Worm (Caenorhabditis elegans): ENCODE measurements around the gene col-122.
"Not testable (repeated sequence)": the region's sequence is repeated elsewhere in the genome, so short reads cannot be mapped to it uniquely, and the experiment has no call there.

Gene col-122

DNA sequence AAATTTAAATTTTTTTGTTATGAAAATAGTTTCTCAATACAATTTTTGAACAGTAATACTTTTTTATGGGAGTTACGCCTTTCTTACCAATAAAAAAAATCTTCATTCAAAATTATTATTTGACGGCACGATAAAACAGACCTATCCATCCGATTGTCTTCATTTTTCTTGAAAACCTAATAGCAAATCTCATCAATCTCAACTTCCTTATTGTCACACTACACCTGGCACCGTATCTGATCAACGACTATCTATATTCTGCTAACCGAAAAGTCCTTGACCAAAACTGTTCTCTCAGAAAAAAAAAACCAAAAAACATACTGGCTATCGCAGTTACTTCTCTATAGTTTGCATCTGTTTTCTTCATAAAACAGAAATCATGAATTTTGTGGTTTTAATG is 27.1 kb upstream of the col-122 start:
- TF ChIP-seq him-1 (tag; optimal IDR thresholded peaks at IDR 0.05) = no peak
- TF ChIP-seq dao-5 (tag; optimal IDR thresholded peaks at IDR 0.05) = no peak
- TF ChIP-seq W03F9.2 (tag; optimal IDR thresholded peaks at IDR 0.05) = no peak

DNA sequence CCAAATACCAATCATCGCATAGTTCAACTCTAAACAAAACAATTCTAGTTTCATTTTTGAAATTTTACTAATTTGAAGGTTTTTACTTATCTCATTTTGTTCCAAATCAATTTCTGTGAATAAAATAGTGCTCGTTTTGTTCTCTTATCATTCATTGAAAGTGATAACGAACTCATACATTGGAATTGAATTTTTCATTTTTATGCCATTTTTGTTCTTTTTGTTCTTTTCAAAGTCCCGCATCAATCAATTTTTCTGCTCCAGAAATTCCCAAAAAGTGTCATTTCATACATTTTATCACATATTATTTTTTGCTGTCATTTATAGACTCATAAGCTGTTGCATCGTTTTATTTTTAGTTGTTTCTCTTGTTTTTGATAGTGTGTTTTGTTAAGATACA is 25.7 kb upstream of the col-122 start:
- peak; percentile 13 for TF ChIP-seq W03F9.2 (tag; optimal IDR thresholded peaks at IDR 0.05)
- no peak for TF ChIP-seq him-1 (tag; optimal IDR thresholded peaks at IDR 0.05)

DNA sequence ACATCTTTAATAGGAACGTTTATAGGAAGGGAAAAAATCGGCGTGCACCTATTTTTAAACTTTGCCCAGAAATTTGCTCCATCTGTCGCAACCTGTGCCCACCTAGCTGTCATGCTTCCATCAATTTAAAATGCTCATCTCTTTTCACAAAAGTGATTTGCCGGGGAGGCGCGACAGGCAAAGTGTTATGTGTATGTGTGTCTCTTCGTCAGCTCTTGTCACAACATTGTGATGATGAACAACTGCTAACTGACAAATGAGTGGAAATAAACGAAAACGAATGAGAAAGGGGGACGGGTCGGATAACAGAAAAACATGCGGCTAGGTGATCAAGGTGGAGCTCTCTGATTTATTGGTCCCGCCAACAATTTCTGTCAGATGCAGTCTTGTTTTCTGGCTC is 25.0 kb upstream of the col-122 start:
- TF ChIP-seq W03F9.2 (tag; optimal IDR thresholded peaks at IDR 0.05) (no peak), dao-5 (tag; optimal IDR thresholded peaks at IDR 0.05) (no peak), him-1 (tag; optimal IDR thresholded peaks at IDR 0.05) (no peak)

DNA sequence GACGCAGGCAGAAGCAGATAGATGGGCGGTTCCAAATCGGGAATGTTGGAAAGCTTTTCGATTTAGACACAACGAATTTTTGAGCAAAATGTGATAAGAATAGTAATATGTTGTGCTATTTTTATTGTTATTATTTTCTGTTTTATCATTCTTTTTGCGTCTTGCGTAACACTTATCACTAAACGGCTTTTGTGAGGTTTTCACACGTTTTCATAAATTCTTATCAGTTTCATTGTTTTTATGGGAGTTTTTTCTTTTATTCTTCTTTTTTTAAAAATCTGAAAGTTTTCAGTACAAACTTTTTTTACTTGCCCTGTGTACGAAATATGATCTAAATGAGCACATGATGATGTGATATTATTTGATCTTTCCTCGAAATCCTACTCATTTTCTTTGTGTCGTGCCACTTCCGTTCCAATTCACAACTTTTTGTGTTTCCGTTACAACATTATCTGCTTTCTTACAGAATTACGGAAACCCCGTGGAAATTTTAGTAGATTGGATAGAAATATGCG is 22.8 kb upstream of the col-122 start, which contains the start of gene fbl-1:
TSS of gene fbl-1 (plus strand) at position 465 of the 515 bp plus-strand sequence.
- no peak for TF ChIP-seq dao-5 (tag; optimal IDR thresholded peaks at IDR 0.05)
- TF ChIP-seq W03F9.2 (tag; optimal IDR thresholded peaks at IDR 0.05) = no peak
- TF ChIP-seq him-1 (tag; optimal IDR thresholded peaks at IDR 0.05) = no peak

DNA sequence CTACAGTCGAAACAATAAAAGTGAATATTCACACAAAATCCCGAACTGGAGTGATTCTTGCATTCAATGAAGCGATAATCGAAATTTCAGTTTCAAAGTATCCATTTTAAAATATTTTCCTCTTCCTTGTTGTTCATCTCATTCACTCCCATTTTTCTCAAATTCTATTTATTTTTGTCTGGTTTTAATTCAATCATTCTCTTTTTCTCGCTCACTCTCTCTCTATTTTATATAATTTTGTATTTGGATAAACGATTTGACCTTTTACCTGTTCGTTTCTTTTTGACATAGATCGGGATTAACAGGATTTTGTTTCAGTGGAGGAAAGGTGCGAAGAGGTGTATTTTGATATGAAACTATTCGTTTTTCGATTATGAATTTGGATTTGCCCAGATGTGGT is 17.2 kb upstream of the col-122 start, which contains the start of gene T05A1.5:
TSS of gene T05A1.5 (plus strand) at position 301 of the 400 bp plus-strand sequence.
- TF ChIP-seq W03F9.2 (tag; optimal IDR thresholded peaks at IDR 0.05) = no peak
- TF ChIP-seq him-1 (tag; optimal IDR thresholded peaks at IDR 0.05) = no peak
- no peak for TF ChIP-seq dao-5 (tag; optimal IDR thresholded peaks at IDR 0.05)

DNA sequence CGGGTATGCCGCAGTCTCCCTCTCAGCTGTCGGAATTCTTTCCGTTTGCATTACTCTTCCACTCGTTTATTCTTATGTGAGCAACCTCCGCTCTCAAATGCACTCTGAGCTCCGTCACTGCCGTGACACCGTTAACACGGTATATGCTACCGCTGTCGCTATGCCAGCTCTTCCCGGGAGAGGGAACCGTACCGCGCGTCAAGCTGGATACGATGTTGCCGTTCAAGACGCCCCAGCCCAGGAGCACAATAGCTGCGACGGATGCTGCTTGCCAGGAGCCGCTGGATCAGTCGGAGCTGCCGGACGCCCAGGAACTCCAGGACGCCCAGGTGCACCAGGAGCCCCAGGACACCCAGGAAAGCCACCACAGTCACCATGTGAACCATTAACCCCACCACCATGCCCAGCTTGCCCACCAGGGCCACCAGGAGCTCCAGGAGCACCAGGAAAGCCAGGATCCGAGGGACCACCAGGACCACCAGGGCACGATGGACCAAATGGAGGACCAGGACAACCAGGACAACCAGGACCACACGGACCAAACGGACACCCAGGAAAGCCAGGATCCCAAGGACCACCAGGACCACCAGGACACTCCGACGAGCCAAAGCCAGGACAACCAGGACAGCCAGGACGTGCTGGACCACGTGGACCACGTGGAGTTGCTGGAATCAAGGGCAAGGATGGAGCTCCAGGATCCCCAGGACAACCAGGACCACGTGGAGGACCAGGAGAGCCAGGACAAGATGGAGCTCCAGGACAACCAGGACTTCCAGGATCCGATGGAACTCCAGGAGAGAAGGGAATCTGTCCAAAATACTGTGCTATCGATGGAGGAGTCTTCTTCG is 574 bp downstream of the col-122 start:
- no peak for TF ChIP-seq him-1 (tag; optimal IDR thresholded peaks at IDR 0.05)
- no peak for TF ChIP-seq W03F9.2 (tag; optimal IDR thresholded peaks at IDR 0.05)
- TF ChIP-seq dao-5 (tag; optimal IDR thresholded peaks at IDR 0.05) = no peak

DNA sequence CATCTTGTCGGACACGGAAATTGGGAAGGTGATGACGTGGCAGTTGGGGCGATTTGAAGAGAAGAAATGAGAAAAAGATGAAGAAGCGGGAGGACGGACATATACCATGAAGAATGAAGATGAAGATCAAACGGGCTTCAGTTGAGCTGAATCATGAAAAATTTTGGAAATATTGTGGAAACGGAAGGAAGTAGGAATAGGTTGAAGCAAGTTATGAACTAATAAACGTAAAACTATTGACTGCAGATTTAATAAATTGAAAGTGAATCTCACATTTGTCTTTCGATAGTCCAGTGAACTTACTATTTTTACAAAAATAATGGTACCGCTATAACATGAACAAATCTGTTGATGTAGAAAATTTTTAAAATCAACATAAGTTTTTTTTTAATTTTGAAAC is 3.3 kb downstream of the col-122 start, which contains the start of gene lron-14:
TSS of gene lron-14 (minus strand) at position 101 of the 400 bp plus-strand sequence.
- TF ChIP-seq W03F9.2 (tag; optimal IDR thresholded peaks at IDR 0.05) (no peak), him-1 (tag; optimal IDR thresholded peaks at IDR 0.05) (no peak), dao-5 (tag; optimal IDR thresholded peaks at IDR 0.05) (no peak)

DNA sequence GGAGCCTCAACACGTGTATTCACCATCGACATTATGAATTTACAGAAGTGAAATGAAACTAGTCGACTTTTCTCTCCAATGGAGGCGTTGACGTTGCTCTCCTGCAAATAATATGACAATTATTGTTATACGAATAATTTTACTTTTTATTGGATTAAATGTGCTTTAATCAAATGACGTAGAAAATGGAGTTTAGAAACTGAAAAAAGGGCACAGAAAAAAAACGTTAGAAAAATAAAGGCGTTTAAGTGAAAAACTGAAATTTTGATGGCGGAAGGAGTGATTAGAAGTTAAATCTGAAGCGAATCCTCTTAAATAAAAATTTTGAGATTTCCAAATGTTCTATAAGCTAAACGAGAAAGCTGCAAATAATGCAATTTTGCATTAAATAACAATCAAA is 16.8 kb downstream of the col-122 start, which contains the start of gene npr-2:
TSS of gene npr-2 (minus strand) at position 101 of the 400 bp plus-strand sequence.
- no peak for TF ChIP-seq him-1 (tag; optimal IDR thresholded peaks at IDR 0.05)
- TF ChIP-seq W03F9.2 (tag; optimal IDR thresholded peaks at IDR 0.05) = no peak

DNA sequence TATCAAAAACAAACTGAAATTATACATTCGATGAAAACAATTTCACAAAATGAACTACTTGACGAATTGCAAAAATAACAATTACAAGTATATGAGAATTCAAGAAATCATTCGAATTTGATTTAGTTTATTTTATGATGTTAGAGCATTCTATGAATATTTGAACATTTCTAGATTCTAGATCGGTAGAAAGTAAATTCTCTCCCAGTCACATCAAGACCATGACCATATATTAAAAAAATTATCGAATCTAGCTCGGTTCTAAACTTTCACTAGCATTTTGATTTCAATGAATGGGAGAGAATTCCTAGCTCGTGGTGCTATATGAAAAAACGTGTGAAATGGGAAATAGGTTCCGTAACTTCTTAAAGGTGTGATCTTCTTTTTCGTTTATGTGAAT is 21.2 kb downstream of the col-122 start:
- no peak for TF ChIP-seq dao-5 (tag; optimal IDR thresholded peaks at IDR 0.05)
- no peak for TF ChIP-seq him-1 (tag; optimal IDR thresholded peaks at IDR 0.05)
- no peak for TF ChIP-seq W03F9.2 (tag; optimal IDR thresholded peaks at IDR 0.05)

DNA sequence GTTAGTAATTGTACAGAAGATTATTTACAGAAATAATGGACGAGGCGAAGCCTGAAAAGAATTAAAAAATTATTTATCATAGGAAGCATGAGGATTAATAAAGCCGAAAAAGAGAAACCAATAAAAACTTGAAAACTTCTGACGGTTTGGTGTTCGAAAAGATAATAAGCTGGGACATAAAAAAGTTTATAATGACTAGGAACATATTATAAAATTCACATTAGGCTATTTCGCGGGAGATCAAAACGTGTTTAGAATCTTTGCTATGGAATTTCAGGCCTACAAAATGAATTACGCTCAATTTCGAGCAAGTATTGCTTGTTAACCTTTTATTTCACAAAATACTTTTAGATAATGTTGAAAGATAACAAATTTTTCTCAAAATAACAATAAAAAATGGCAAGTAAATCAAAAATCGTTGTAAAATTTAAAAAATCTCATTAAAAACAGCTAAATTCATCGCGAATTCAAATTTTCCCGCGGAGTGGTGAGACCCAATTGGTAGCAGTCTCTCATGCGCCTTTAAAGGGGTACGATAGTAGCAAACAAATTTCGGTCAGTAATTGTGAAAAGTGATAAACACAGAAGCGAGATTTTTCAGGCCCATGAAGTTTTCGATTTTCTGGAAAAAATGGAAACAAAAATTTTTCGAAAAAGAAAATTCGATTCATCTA is 25.7 kb downstream of the col-122 start, which contains the start of gene trcs-1:
TSS of gene trcs-1 (minus strand) at position 51 of the 674 bp plus-strand sequence.
- TF ChIP-seq him-1 (tag; optimal IDR thresholded peaks at IDR 0.05) = no peak
- peak; percentile 26 for TF ChIP-seq W03F9.2 (tag; optimal IDR thresholded peaks at IDR 0.05)

DNA sequence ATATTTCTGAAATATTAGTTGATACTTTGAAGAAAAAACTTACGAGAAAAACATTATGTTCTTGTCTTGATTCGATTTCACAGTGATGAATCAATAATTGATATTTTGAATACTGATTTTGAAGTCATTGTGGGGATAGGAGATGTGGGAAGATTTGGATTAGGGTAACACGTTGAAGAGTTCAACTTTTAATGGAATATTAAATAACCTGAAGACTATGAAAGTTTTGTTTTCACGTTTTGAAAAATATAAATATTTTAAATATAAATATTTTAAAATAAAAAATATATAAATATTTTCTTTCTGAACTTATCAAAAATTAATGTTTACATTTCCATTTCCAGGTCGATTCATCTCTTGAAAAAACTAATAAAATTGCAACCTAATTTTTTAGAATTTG is 29.2 kb downstream of the col-122 start, which contains the start of gene pei-1:
TSS of gene pei-1 (minus strand) at position 101 of the 400 bp plus-strand sequence.
- TF ChIP-seq W03F9.2 (tag; optimal IDR thresholded peaks at IDR 0.05) (no peak), dao-5 (tag; optimal IDR thresholded peaks at IDR 0.05) (no peak), him-1 (tag; optimal IDR thresholded peaks at IDR 0.05) (no peak)

DNA sequence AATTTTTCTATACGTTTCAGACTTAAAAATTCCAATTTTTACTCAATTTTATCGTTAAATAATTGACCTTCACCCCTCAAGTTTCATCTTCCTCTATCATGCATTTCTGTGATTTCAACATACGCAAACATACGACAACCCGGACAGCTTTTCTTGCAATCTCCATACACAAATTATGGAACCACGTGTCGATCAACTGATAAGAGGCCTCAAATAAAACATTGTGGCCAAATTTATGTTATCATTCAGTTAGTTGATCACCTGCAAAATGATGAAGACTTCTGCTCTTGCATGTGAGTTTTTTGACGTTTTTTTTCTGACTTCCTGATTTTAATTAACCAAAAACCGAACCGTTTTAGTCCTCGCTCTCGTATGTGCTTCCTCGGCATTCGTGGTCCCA is 30.3 kb downstream of the col-122 start, which contains the start of gene spp-18:
TSS of gene spp-18 (plus strand) at position 257 of the 400 bp plus-strand sequence.
- TF ChIP-seq him-1 (tag; optimal IDR thresholded peaks at IDR 0.05) = no peak

DNA sequence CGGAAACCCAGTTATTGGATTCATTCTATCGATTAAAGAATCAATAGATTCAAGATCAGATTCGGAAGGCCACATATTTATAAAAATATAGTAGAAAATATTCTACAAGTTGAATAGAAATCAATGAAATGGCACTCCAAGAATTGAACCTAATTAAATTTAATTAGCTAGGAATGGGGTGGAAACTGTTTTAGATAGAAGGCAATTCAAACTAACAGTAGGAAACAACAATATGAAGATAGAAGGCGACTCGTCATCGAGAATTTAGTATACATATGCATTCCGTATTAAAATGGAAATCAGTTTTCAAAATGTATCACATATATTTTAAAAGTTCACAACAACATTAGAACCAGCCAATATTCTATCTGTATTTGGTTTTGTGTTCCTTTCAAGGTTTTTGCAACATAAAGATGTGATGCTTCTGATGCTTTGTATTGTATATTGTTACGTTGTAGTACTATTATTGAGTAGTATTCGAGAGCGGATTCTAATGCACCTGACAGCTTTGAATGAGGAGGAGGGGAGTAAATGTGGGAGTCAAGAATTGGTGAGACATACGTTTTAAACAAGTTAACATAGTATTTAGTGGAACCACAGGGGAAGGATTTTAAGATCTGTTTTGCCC is 32.7 kb downstream of the col-122 start, which contains the start of the genes F27C8.3 and F27C8.2:
TSS of gene F27C8.3 (minus strand) at position 101 of the 628 bp plus-strand sequence.
TSS of gene F27C8.2 (plus strand) at position 578 of the 628 bp plus-strand sequence.
- TF ChIP-seq W03F9.2, dao-5, him-1 (tag; optimal IDR thresholded peaks at IDR 0.05): not testable (repeated sequence)

Data from whole organism, L4/young adult.